Fruit fly (Drosophila melanogaster) whole organism, prepupa: ENCODE data around the gene CG9095.

Experiments used
- Blimp-1 ChIP-seq: fragments of 200-800 bp; sonication (Bioruptor generic); optimal IDR thresholded peaks from 3 replicates; lab custom pipeline; 2017; ENCODE audit warnings: missing biosample characterization, missing genetic modification characterization, mild to moderate bottlenecking, moderate library complexity, missing genetic modification reagents
- CG10631 ChIP-seq: fragments of 200-800 bp; sonication (Bioruptor generic); optimal IDR thresholded peaks from 2 replicates; lab custom pipeline; 2016; ENCODE audit warnings: missing biosample characterization, missing genetic modification characterization
- CG10669 ChIP-seq: fragments of 200-800 bp; sonication (Bioruptor generic); optimal IDR thresholded peaks from 3 replicates; lab custom pipeline; 2018; ENCODE audit warnings: missing biosample characterization, mild to moderate bottlenecking, missing genetic modification characterization, moderate library complexity
- CG11294 ChIP-seq: fragments of 200-800 bp; sonication (Bioruptor generic); IDR thresholded peaks from 2 replicates; pipeline ENCODE4 v1.3.6; 2022; ENCODE audit warnings: missing biosample characterization, missing genetic modification characterization
- CG11762 ChIP-seq: fragments of 200-800 bp; sonication (Bioruptor generic); optimal IDR thresholded peaks from 3 replicates; lab custom pipeline; 2016; ENCODE audit warnings: missing biosample characterization, missing genetic modification characterization; ENCODE audit not compliant: insufficient read depth
- CG15336 ChIP-seq: fragments of 200-800 bp; sonication (Bioruptor generic); IDR thresholded peaks from 2 replicates; pipeline ENCODE4 v1.3.6; 2022; ENCODE audit warnings: missing biosample characterization, missing genetic modification characterization
- CG1621 ChIP-seq: fragments of 200-800 bp; sonication (Bioruptor generic); optimal IDR thresholded peaks from 3 replicates; lab custom pipeline; 2018; ENCODE audit warnings: missing biosample characterization, mild to moderate bottlenecking, missing genetic modification characterization
- CG16779 ChIP-seq: fragments of 200-800 bp; sonication (Bioruptor generic); optimal IDR thresholded peaks from 3 replicates; lab custom pipeline; 2017; ENCODE audit warnings: missing biosample characterization, mild to moderate bottlenecking, missing genetic modification characterization
- CG31627 ChIP-seq: fragments of 200-800 bp; sonication (Bioruptor generic); optimal IDR thresholded peaks from 3 replicates; lab custom pipeline; 2016; ENCODE audit warnings: missing biosample characterization, missing genetic modification characterization
- CG32006 ChIP-seq: fragments of 200-800 bp; sonication (Bioruptor generic); optimal IDR thresholded peaks from 3 replicates; lab custom pipeline; 2017; ENCODE audit warnings: missing biosample characterization, mild to moderate bottlenecking, missing genetic modification characterization
- CG34406 ChIP-seq: fragments of 200-800 bp; sonication (Bioruptor generic); optimal IDR thresholded peaks from 3 replicates; lab custom pipeline; 2016; ENCODE audit warnings: missing biosample characterization, missing genetic modification characterization
- CG3919 ChIP-seq: fragments of 200-800 bp; sonication (Bioruptor generic); optimal IDR thresholded peaks from 3 replicates; lab custom pipeline; 2016; ENCODE audit warnings: missing biosample characterization, missing genetic modification characterization
- CG6163 ChIP-seq: fragments of 200-800 bp; sonication (Bioruptor generic); IDR thresholded peaks from 3 replicates; pipeline ENCODE4 v1.3.6; 2022; ENCODE audit warnings: missing biosample characterization, missing genetic modification characterization
- CG6276 ChIP-seq: fragments of 200-800 bp; sonication (Bioruptor generic); optimal IDR thresholded peaks from 2 replicates; lab custom pipeline; 2017; ENCODE audit warnings: missing biosample characterization, mild to moderate bottlenecking, missing genetic modification characterization
- CG6792 ChIP-seq: fragments of 200-800 bp; sonication (Bioruptor generic); optimal IDR thresholded peaks from 3 replicates; lab custom pipeline; 2016; ENCODE audit warnings: missing biosample characterization, missing genetic modification characterization
- CG6808 ChIP-seq: fragments of 200-800 bp; sonication (Bioruptor generic); optimal IDR thresholded peaks from 3 replicates; lab custom pipeline; 2017; ENCODE audit warnings: missing biosample characterization, missing genetic modification characterization, mild to moderate bottlenecking, moderate library complexity, missing genetic modification reagents
- CG6854 ChIP-seq: fragments of 200-800 bp; sonication (Bioruptor generic); optimal IDR thresholded peaks from 2 replicates; lab custom pipeline; 2017; ENCODE audit warnings: missing biosample characterization, mild to moderate bottlenecking, missing genetic modification characterization
- CG7368 ChIP-seq: fragments of 200-800 bp; sonication (Bioruptor generic); optimal IDR thresholded peaks from 3 replicates; lab custom pipeline; 2016; ENCODE audit warnings: missing biosample characterization, missing genetic modification characterization
- CG8119 ChIP-seq: fragments of 200-800 bp; sonication (Bioruptor generic); IDR thresholded peaks from 3 replicates; pipeline ENCODE4 v1.3.6; 2022; ENCODE audit warnings: missing biosample characterization, missing genetic modification characterization
- CG8319 ChIP-seq: fragments of 200-800 bp; sonication (Bioruptor generic); optimal IDR thresholded peaks from 3 replicates; lab custom pipeline; 2016; ENCODE audit warnings: missing biosample characterization, missing genetic modification characterization
- Eip75B ChIP-seq: fragments of 200-800 bp; sonication (Bioruptor generic); optimal IDR thresholded peaks from 3 replicates; lab custom pipeline; 2016; ENCODE audit warnings: missing biosample characterization, missing genetic modification characterization
- Eip78C ChIP-seq: fragments of 200-800 bp; sonication (Bioruptor generic); peaks from one replicate; lab custom pipeline; 2016; ENCODE audit warnings: missing biosample characterization, missing genetic modification characterization
- Eip93F ChIP-seq: fragments of 200-800 bp; sonication (Bioruptor generic); optimal IDR thresholded peaks from 2 replicates; lab custom pipeline; 2016; ENCODE audit warnings: missing biosample characterization, mild to moderate bottlenecking, missing genetic modification characterization
- Ets21C ChIP-seq: fragments of 200-800 bp; sonication (Bioruptor generic); optimal IDR thresholded peaks from 3 replicates; lab custom pipeline; 2016; ENCODE audit warnings: missing biosample characterization, missing genetic modification characterization
- Ets96B ChIP-seq: fragments of 200-800 bp; optimal IDR thresholded peaks from 2 replicates; lab custom pipeline; 2019; ENCODE audit warnings: missing biosample characterization, mild to moderate bottlenecking, missing genetic modification characterization, moderate library complexity
- Gug ChIP-seq: fragments of 200-800 bp; sonication (Bioruptor generic); IDR thresholded peaks from 2 replicates; pipeline ENCODE4 v1.3.6; 2022; ENCODE audit warnings: missing biosample characterization, missing genetic modification characterization
- Hr38 ChIP-seq: sonication (Bioruptor generic); optimal IDR thresholded peaks from 2 replicates; lab custom pipeline; 2016; ENCODE audit warnings: missing biosample characterization, missing genetic modification characterization
- Hr39 ChIP-seq: fragments of 200-800 bp; sonication (Bioruptor generic); optimal IDR thresholded peaks from 2 replicates; lab custom pipeline; 2016; ENCODE audit warnings: missing biosample characterization, missing genetic modification characterization
- Hr4 ChIP-seq: fragments of 200-800 bp; sonication (Bioruptor generic); optimal IDR thresholded peaks from 3 replicates; lab custom pipeline; 2016; ENCODE audit warnings: missing biosample characterization, missing genetic modification characterization
- Met ChIP-seq: fragments of 200-800 bp; sonication (Bioruptor generic); optimal IDR thresholded peaks from 3 replicates; lab custom pipeline; 2016; ENCODE audit warnings: missing biosample characterization, missing genetic modification characterization
- OdsH ChIP-seq: fragments of 200-800 bp; sonication (Bioruptor generic); optimal IDR thresholded peaks from 3 replicates; lab custom pipeline; 2016; ENCODE audit warnings: missing biosample characterization, missing genetic modification characterization
- Sox102F ChIP-seq: fragments of 200-800 bp; sonication (Bioruptor generic); optimal IDR thresholded peaks from 2 replicates; lab custom pipeline; 2016; ENCODE audit warnings: missing biosample characterization, mild to moderate bottlenecking, missing genetic modification characterization
- Sox14 ChIP-seq: fragments of 200-800 bp; sonication (Bioruptor generic); optimal IDR thresholded peaks from 3 replicates; lab custom pipeline; 2016; ENCODE audit warnings: missing biosample characterization, missing genetic modification characterization
- Sox15 ChIP-seq: fragments of 200-800 bp; sonication (Bioruptor generic); optimal IDR thresholded peaks from 3 replicates; lab custom pipeline; 2016; ENCODE audit warnings: missing biosample characterization, missing genetic modification characterization
- achi ChIP-seq: fragments of 200-800 bp; sonication (Bioruptor generic); optimal IDR thresholded peaks from 3 replicates; lab custom pipeline; 2016; ENCODE audit warnings: missing biosample characterization, missing genetic modification characterization
- acj6 ChIP-seq: fragments of 200-800 bp; sonication (Bioruptor generic); optimal IDR thresholded peaks from 3 replicates; lab custom pipeline; 2016; ENCODE audit warnings: missing biosample characterization, missing genetic modification characterization
- cyc ChIP-seq: fragments of 200-800 bp; sonication (Bioruptor generic); optimal IDR thresholded peaks from 3 replicates; lab custom pipeline; 2016; ENCODE audit warnings: missing biosample characterization, missing genetic modification characterization
- dac ChIP-seq: fragments of 200-800 bp; sonication (Bioruptor generic); optimal IDR thresholded peaks from 2 replicates; lab custom pipeline; 2017; ENCODE audit warnings: missing biosample characterization, mild to moderate bottlenecking, missing genetic modification characterization
- dsx ChIP-seq: fragments of 200-800 bp; optimal IDR thresholded peaks from 3 replicates; lab custom pipeline; 2019; ENCODE audit warnings: missing biosample characterization, mild to moderate bottlenecking, missing genetic modification characterization, moderate library complexity; ENCODE audit not compliant: poor library complexity, severe bottlenecking
- eg ChIP-seq: fragments of 200-800 bp; sonication (Bioruptor generic); IDR thresholded peaks from 3 replicates; pipeline ENCODE4 v1.3.6; 2022; ENCODE audit warnings: missing biosample characterization, missing genetic modification characterization
- esn ChIP-seq: fragments of 200-800 bp; sonication (Bioruptor generic); optimal IDR thresholded peaks from 2 replicates; lab custom pipeline; 2016; ENCODE audit warnings: missing biosample characterization, mild to moderate bottlenecking, missing genetic modification characterization, moderate library complexity
- fd59A ChIP-seq: fragments of 200-800 bp; sonication (Bioruptor generic); optimal IDR thresholded peaks from 2 replicates; lab custom pipeline; 2017; ENCODE audit warnings: missing biosample characterization, mild to moderate bottlenecking, missing genetic modification characterization, missing genetic modification reagents
- fd85E ChIP-seq: fragments of 200-800 bp; sonication (Bioruptor generic); optimal IDR thresholded peaks from 3 replicates; lab custom pipeline; 2016; ENCODE audit warnings: missing biosample characterization, missing genetic modification characterization
- fkh ChIP-seq: fragments of 200-800 bp; sonication (Bioruptor generic); optimal IDR thresholded peaks from 3 replicates; lab custom pipeline; 2017; ENCODE audit warnings: missing biosample characterization, mild to moderate bottlenecking, missing genetic modification characterization, moderate library complexity
- lz ChIP-seq: fragments of 200-800 bp; sonication (Bioruptor generic); optimal IDR thresholded peaks from 3 replicates; lab custom pipeline; 2016; ENCODE audit warnings: missing biosample characterization, missing genetic modification characterization
- net ChIP-seq: fragments of 200-800 bp; sonication (Bioruptor generic); optimal IDR thresholded peaks from 3 replicates; lab custom pipeline; 2016; ENCODE audit warnings: missing biosample characterization, missing genetic modification characterization
- pdm3 ChIP-seq: fragments of 200-800 bp; sonication (Bioruptor generic); optimal IDR thresholded peaks from 3 replicates; lab custom pipeline; 2016; ENCODE audit warnings: missing biosample characterization, missing genetic modification characterization
- salr ChIP-seq, 2 experiments: fragments of 200-800 bp; sonication (Bioruptor generic); optimal IDR thresholded peaks; 3 replicates each; lab custom pipeline; 2016 to 2018; ENCODE audit warnings: missing biosample characterization in 2 of 2, missing genetic modification characterization in 2 of 2, mild to moderate bottlenecking in 1 of 2
- spab ChIP-seq: fragments of 200-800 bp; sonication (Bioruptor generic); optimal IDR thresholded peaks from 2 replicates; lab custom pipeline; 2017; ENCODE audit warnings: missing biosample characterization, mild to moderate bottlenecking, missing genetic modification characterization, missing genetic modification reagents
- svp ChIP-seq: fragments of 200-800 bp; sonication (Bioruptor generic); peaks from one replicate; lab custom pipeline; 2016; ENCODE audit warnings: missing biosample characterization, missing genetic modification characterization
- topi ChIP-seq: fragments of 200-800 bp; sonication (Bioruptor generic); optimal IDR thresholded peaks from 3 replicates; lab custom pipeline; 2016; ENCODE audit warnings: missing biosample characterization, missing genetic modification characterization

CG9095 gene

DNA sequence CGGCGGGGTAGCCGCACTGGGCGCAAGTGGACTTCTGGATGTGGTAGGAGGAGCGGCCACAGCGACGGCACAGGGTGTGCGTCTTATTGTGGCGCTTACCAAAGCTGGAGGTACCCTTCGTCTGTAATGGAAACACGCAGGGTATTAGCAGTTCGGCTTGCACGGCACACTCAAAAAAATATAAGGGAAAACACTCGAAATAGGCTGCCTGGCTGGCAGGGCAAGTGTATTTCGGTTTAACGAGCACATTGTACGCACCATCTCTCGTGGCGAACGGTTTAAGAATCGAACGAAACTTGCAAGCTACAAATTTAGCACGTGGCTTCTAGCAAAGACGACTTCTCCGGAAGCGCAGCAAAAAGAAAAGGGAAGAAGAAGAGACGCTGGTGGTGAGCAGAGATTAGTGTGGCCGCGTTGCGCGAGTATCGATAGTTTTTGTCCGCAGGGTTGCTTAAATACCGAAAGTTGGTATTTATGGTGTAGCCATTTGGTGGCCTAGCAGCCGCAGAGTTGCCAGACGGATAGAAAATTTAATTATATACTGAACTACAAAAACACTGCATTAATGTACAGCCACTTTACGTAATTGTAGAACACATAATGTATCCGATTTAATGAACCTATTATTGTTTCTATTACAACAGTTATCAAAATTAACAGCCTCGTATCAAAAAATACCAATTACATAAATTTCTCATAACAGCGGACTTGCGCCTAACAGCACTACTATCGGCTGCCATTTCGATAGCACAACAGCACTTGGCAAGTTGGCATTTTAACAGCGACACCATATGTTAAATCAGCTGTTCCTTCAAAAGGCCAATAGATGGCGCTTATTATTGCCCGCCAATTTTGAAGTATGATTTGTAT is 23.8 kb downstream of the CG9095 start, which contains the start of gene RpL37-1:
Gene RpL37-1 (minus strand): TSS at position 374 of the 870 bp plus-strand sequence.
- TF ChIP-seq topi (GFP tag; lab: Kevin White, UChicago) (peak; percentile 55), eg (GFP tag; lab: Robert Waterston, UW) (peak; percentile 71), pdm3 (GFP tag; lab: Kevin White, UChicago) (peak; percentile 50), spab (no peak), cyc (GFP tag; lab: Kevin White, UChicago) (peak; percentile 61), CG11294 (GFP tag; lab: Robert Waterston, UW) (no peak), Hr4 (GFP tag; lab: Kevin White, UChicago) (no peak), Eip93F (GFP tag; lab: Kevin White, UChicago) (no peak), Hr38 (no peak), CG1621 (tag; lab: Kevin White, UChicago) (peak; percentile 9), achi (GFP tag; lab: Kevin White, UChicago) (peak; percentile 25), CG10669 (no peak), Sox14 (peak; percentile 3), dsx (GFP tag; lab: Kevin White, UChicago) (no peak), lz (GFP tag; lab: Kevin White, UChicago) (peak; percentile 54), CG6163 (peak; percentile 72), CG34406 (GFP tag; lab: Kevin White, UChicago) (no peak), Ets96B (tag; lab: Kevin White, UChicago) (no peak), CG6808 (GFP tag; lab: Kevin White, UChicago) (peak; percentile 20), svp (GFP tag; lab: Kevin White, UChicago) (no peak), Gug (GFP tag; lab: Robert Waterston, UW) (no peak), acj6 (GFP tag; lab: Kevin White, UChicago) (peak; percentile 27), Met (GFP tag; lab: Kevin White, UChicago) (peak; percentile 57), Ets21C (GFP tag; lab: Kevin White, UChicago) (no peak), Sox102F (GFP tag; lab: Kevin White, UChicago) (peak; percentile 57), fd85E (no peak), Eip78C (GFP tag; lab: Kevin White, UChicago) (peak; percentile 85), Hr39 (peak; percentile 51), Eip75B (GFP tag; lab: Kevin White, UChicago) (peak; percentile 71), fd59A (GFP tag; lab: Kevin White, UChicago) (no peak), CG16779 (tag; lab: Kevin White, UChicago) (no peak), net (peak; percentile 58), Sox15 (peak; percentile 2), fkh (GFP tag; lab: Kevin White, UChicago) (no peak), CG3919 (peak; percentile 60), Blimp-1 (GFP tag; lab: Kevin White, UChicago) (no peak), OdsH (GFP tag; lab: Kevin White, UChicago) (peak; percentile 26), CG15336 (GFP tag; lab: Robert Waterston, UW) (no peak), salr (GFP tag; optimal IDR thresholded peaks at IDR 0.05; lab: Kevin White, UChicago) (no peak), esn (GFP tag; lab: Kevin White, UChicago) (peak; percentile 63), dac (GFP tag; lab: Kevin White, UChicago) (no peak), CG8319 (no peak), CG10631 (peak; percentile 17), CG6792 (GFP tag; lab: Kevin White, UChicago) (no peak), CG7368 (GFP tag; lab: Kevin White, UChicago) (peak; percentile 19), CG31627 (peak; percentile 36), CG11762 (GFP tag; lab: Kevin White, UChicago) (no peak), CG6854 (GFP tag; lab: Kevin White, UChicago) (peak; percentile 77), CG32006 (GFP tag; lab: Kevin White, UChicago) (peak; percentile 32), CG8119 (GFP tag; lab: Robert Waterston, UW) (no peak), CG6276 (GFP tag; lab: Kevin White, UChicago) (no peak)
